Worm (Caenorhabditis elegans) whole organism, L4 larva: ENCODE data around the gene try-12.

Experiments used
- lsy-2 ChIP-seq, 2 experiments: fragments of 150-350 bp in 1 of 2; sonication (generic microtip) in 1 of 2; optimal IDR thresholded peaks; 2 replicates each; lab custom pipeline; 2014 to 2017; ENCODE audit warnings: missing biosample characterization in 2 of 2, missing genetic modification characterization in 2 of 2
- php-3 ChIP-seq: fragments of 200-800 bp; sonication (Bioruptor generic); IDR thresholded peaks from 2 replicates; pipeline ENCODE4 v1.3.6; 2022; ENCODE audit warnings: missing genetic modification reagents, missing genetic modification characterization, missing compliant biosample characterization
- vab-7 ChIP-seq: fragments of 200-800 bp; sonication (Bioruptor generic); IDR thresholded peaks from 2 replicates; pipeline ENCODE4 v1.3.6; 2022; ENCODE audit warnings: missing genetic modification reagents, missing genetic modification characterization, missing compliant biosample characterization

ce11 chrV:7476766-7477165, 27.6 kb downstream of the try-12 start, which contains the start of gene srh-125:
- TF ChIP-seq php-3 (GFP tag; lab: Robert Waterston, UW) = no peak
- no peak for TF ChIP-seq lsy-2 (tag; optimal IDR thresholded peaks at IDR 0.05; lab: Kevin White, UChicago)
- no peak for TF ChIP-seq vab-7
